Worm (Caenorhabditis elegans) whole organism, L1 larva: ENCODE data around the gene faah-2.
A peak's percentile ranks its signal among the peaks of the same experiment; 100 is the strongest.

ENCODE experiments used
- Y116A8C.19 ChIP-seq: sonication (generic microtip); optimal IDR thresholded peaks from 2 replicates; lab custom pipeline; 2016; ENCODE audit warnings: missing compliant biosample characterization, missing genetic modification characterization, borderline replicate concordance
- aha-1 ChIP-seq: fragments of 150-350 bp; optimal IDR thresholded peaks from 2 replicates; lab custom pipeline; 2014; ENCODE audit warnings: missing biosample characterization, missing genetic modification characterization
- aly-2 ChIP-seq: fragments of 150-350 bp; optimal IDR thresholded peaks from 2 replicates; lab custom pipeline; 2014; ENCODE audit warnings: missing biosample characterization, missing genetic modification characterization
- ama-1 ChIP-seq: fragments of 150-350 bp; optimal IDR thresholded peaks from 2 replicates; lab custom pipeline; 2014
- ceh-82 ChIP-seq, 3 experiments: fragments of 150-350 bp in 1 of 3; sonication (generic microtip) in 2 of 3; optimal IDR thresholded peaks; 2 replicates each; lab custom pipeline; 2014 to 2017; ENCODE audit warnings: missing biosample characterization in 3 of 3, missing genetic modification characterization in 3 of 3
- ceh-88 ChIP-seq: fragments of 200-800 bp; sonication (Bioruptor generic); IDR thresholded peaks from 2 replicates; pipeline ENCODE4 v1.3.6; 2022; ENCODE audit warnings: missing genetic modification characterization, missing compliant biosample characterization
- ceh-90 ChIP-seq: sonication (generic microtip); optimal IDR thresholded peaks from 2 replicates; lab custom pipeline; 2016; ENCODE audit warnings: missing genetic modification characterization, missing compliant biosample characterization
- dpl-1 ChIP-seq, 3 experiments: fragments of 150-350 bp in 2 of 3; sonication (generic microtip) in 1 of 3; optimal IDR thresholded peaks; 2 replicates each; lab custom pipeline; 2014 to 2017; ENCODE audit warnings: missing biosample characterization in 3 of 3, missing genetic modification characterization in 3 of 3, missing genetic modification reagents in 3 of 3
- dsc-1 ChIP-seq: sonication (generic microtip); optimal IDR thresholded peaks from 2 replicates; lab custom pipeline; 2016; ENCODE audit warnings: mild to moderate bottlenecking, missing genetic modification characterization, missing compliant biosample characterization
- efl-1 ChIP-seq, 4 experiments: fragments of 150-350 bp; optimal IDR thresholded peaks in 3 of 4; peaks in 1 of 4; 1 replicate in 1 of 4; 2 replicates in 3 of 4; lab custom pipeline; 2014; ENCODE audit warnings: missing biosample characterization in 2 of 4, missing genetic modification characterization in 2 of 4, missing genetic modification reagents in 2 of 4
- egl-13 ChIP-seq: sonication (generic microtip); optimal IDR thresholded peaks from 2 replicates; lab custom pipeline; 2016; ENCODE audit warnings: missing genotype, missing genetic modification reagents, missing genetic modification characterization, missing compliant biosample characterization
- elt-3 ChIP-seq, 6 experiments: fragments of 150-350 bp in 1 of 6; sonication (generic microtip); optimal IDR thresholded peaks; 2 replicates each; lab custom pipeline; 2017 to 2018; ENCODE audit warnings: missing biosample characterization in 6 of 6, missing genetic modification characterization in 6 of 6, inconsistent platforms in 1 of 6
- fkh-4 ChIP-seq: sonication (generic microtip); optimal IDR thresholded peaks from 2 replicates; lab custom pipeline; 2016; ENCODE audit warnings: missing compliant biosample characterization, missing genetic modification characterization, borderline replicate concordance
- fkh-8 ChIP-seq: sonication (generic microtip); optimal IDR thresholded peaks from 2 replicates; lab custom pipeline; 2016; ENCODE audit warnings: mild to moderate bottlenecking, missing genetic modification characterization, missing compliant biosample characterization
- grh-1 ChIP-seq: fragments of 200-800 bp; sonication (Bioruptor generic); IDR thresholded peaks from 2 replicates; pipeline ENCODE4 v1.3.6; 2022; ENCODE audit warnings: missing genetic modification reagents, missing genetic modification characterization, missing compliant biosample characterization
- hlh-17 ChIP-seq: fragments of 200-800 bp; sonication (Bioruptor generic); optimal IDR thresholded peaks from 2 replicates; lab custom pipeline; 2018; ENCODE audit warnings: missing genetic modification characterization, mild to moderate bottlenecking, missing compliant biosample characterization, moderate library complexity, borderline replicate concordance
- hlh-4 ChIP-seq: sonication (generic microtip); optimal IDR thresholded peaks from 2 replicates; lab custom pipeline; 2016; ENCODE audit warnings: mild to moderate bottlenecking, missing genetic modification characterization, missing compliant biosample characterization
- hpl-2 ChIP-seq: fragments of 150-350 bp; optimal IDR thresholded peaks from 2 replicates; lab custom pipeline; 2014; ENCODE audit warnings: missing biosample characterization, missing genetic modification reagents, missing genetic modification characterization
- irx-1 ChIP-seq: sonication (generic microtip); optimal IDR thresholded peaks from 2 replicates; lab custom pipeline; 2016; ENCODE audit warnings: missing genetic modification characterization, missing compliant biosample characterization
- isw-1 ChIP-seq: fragments of 200-800 bp; sonication (Bioruptor generic); IDR thresholded peaks from 2 replicates; pipeline ENCODE4 v1.3.6; 2022; ENCODE audit warnings: missing genetic modification characterization, missing compliant biosample characterization
- jun-1 ChIP-seq: fragments of 150-350 bp; optimal IDR thresholded peaks from 2 replicates; lab custom pipeline; 2014; ENCODE audit warnings: missing biosample characterization, missing genetic modification reagents, missing genetic modification characterization
- lin-14 ChIP-seq: fragments of 200-800 bp; sonication (Bioruptor generic); optimal IDR thresholded peaks from 2 replicates; lab custom pipeline; 2018; ENCODE audit warnings: mild to moderate bottlenecking, missing genetic modification characterization, moderate library complexity, missing compliant biosample characterization
- lin-15B ChIP-seq: fragments of 150-350 bp; sonication (generic microtip); optimal IDR thresholded peaks from 3 replicates; lab custom pipeline; 2014; ENCODE audit warnings: missing biosample characterization, missing genetic modification characterization
- lin-35 ChIP-seq, 2 experiments: fragments of 150-350 bp; optimal IDR thresholded peaks; 2 replicates each; lab custom pipeline; 2014; ENCODE audit warnings: missing biosample characterization in 2 of 2, missing genetic modification characterization in 2 of 2, missing genetic modification reagents in 2 of 2
- lir-3 ChIP-seq: sonication (generic microtip); optimal IDR thresholded peaks from 2 replicates; lab custom pipeline; 2016; ENCODE audit warnings: mild to moderate bottlenecking, missing genetic modification characterization, moderate library complexity, missing compliant biosample characterization; ENCODE audit not compliant: poor library complexity
- lsy-2 ChIP-seq, 2 experiments: fragments of 150-350 bp; optimal IDR thresholded peaks; 2 replicates each; lab custom pipeline; 2014; ENCODE audit warnings: missing biosample characterization in 2 of 2, missing genetic modification characterization in 2 of 2
- mab-9 ChIP-seq: fragments of 200-800 bp; sonication (Bioruptor generic); IDR thresholded peaks from 2 replicates; pipeline ENCODE4 v1.3.6; 2022; ENCODE audit warnings: missing genetic modification reagents, missing genetic modification characterization, missing compliant biosample characterization
- nhr-19 ChIP-seq: fragments of 200-800 bp; sonication (Bioruptor generic); conservative IDR thresholded peaks from 2 replicates; pipeline ENCODE4 v1.3.6; 2022; ENCODE audit warnings: missing genetic modification characterization, missing compliant biosample characterization
- nhr-20 ChIP-seq: sonication (generic microtip); optimal IDR thresholded peaks from 2 replicates; lab custom pipeline; 2016; ENCODE audit warnings: mild to moderate bottlenecking, missing genetic modification characterization, missing compliant biosample characterization
- nhr-28 ChIP-seq: fragments of 150-350 bp; optimal IDR thresholded peaks from 2 replicates; lab custom pipeline; 2014; ENCODE audit warnings: missing biosample characterization, missing genetic modification characterization
- nhr-47 ChIP-seq: sonication (generic microtip); optimal IDR thresholded peaks from 2 replicates; lab custom pipeline; 2016; ENCODE audit warnings: mild to moderate bottlenecking, missing genetic modification characterization, moderate library complexity, missing compliant biosample characterization
- nhr-71 ChIP-seq: sonication (generic microtip); optimal IDR thresholded peaks from 2 replicates; lab custom pipeline; 2016; ENCODE audit warnings: mild to moderate bottlenecking, missing genetic modification characterization, moderate library complexity, missing compliant biosample characterization
- nhr-76 ChIP-seq: sonication (generic microtip); optimal IDR thresholded peaks from 2 replicates; lab custom pipeline; 2017; ENCODE audit warnings: missing biosample characterization, missing genetic modification characterization
- nhr-84 ChIP-seq: sonication (generic microtip); optimal IDR thresholded peaks from 2 replicates; lab custom pipeline; 2017; ENCODE audit warnings: missing biosample characterization, missing genetic modification characterization
- nhr-85 ChIP-seq: sonication (generic microtip); peaks from one replicate; lab custom pipeline; 2016; ENCODE audit warnings: missing genetic modification characterization, inconsistent platforms, missing compliant biosample characterization
- nhr-90 ChIP-seq: sonication (generic microtip); optimal IDR thresholded peaks from 2 replicates; lab custom pipeline; 2016; ENCODE audit warnings: mild to moderate bottlenecking, missing genetic modification characterization, missing compliant biosample characterization; ENCODE audit not compliant: poor library complexity
- pag-3 ChIP-seq: sonication (generic microtip); optimal IDR thresholded peaks from 2 replicates; lab custom pipeline; 2017; ENCODE audit warnings: missing genetic modification characterization, mild to moderate bottlenecking, missing compliant biosample characterization, antibody characterized with exemption, borderline replicate concordance; ENCODE audit not compliant: insufficient read depth
- pax-3 ChIP-seq: fragments of 200-800 bp; sonication (Bioruptor generic); optimal IDR thresholded peaks from 2 replicates; lab custom pipeline; 2018; ENCODE audit warnings: mild to moderate bottlenecking, missing genetic modification characterization, moderate library complexity, missing compliant biosample characterization
- pqm-1 ChIP-seq: sonication (generic microtip); optimal IDR thresholded peaks from 3 replicates; lab custom pipeline; 2017; ENCODE audit warnings: missing biosample characterization, missing genetic modification characterization
- rnt-1 ChIP-seq: sonication (generic microtip); optimal IDR thresholded peaks from 2 replicates; lab custom pipeline; 2016; ENCODE audit warnings: mild to moderate bottlenecking, missing genetic modification characterization, moderate library complexity, missing compliant biosample characterization
- skn-1 ChIP-seq: fragments of 150-350 bp; optimal IDR thresholded peaks from 2 replicates; lab custom pipeline; 2014; ENCODE audit warnings: missing biosample characterization, missing genetic modification characterization
- snpc-4 ChIP-seq: fragments of 150-350 bp; optimal IDR thresholded peaks from 2 replicates; lab custom pipeline; 2014; ENCODE audit warnings: missing biosample characterization, missing genetic modification characterization
- tbx-2 ChIP-seq: sonication (generic microtip); optimal IDR thresholded peaks from 2 replicates; lab custom pipeline; 2016; ENCODE audit warnings: missing genetic modification characterization, missing compliant biosample characterization
- unc-130 ChIP-seq: fragments of 150-350 bp; optimal IDR thresholded peaks from 2 replicates; lab custom pipeline; 2017; ENCODE audit warnings: missing biosample characterization, missing genetic modification characterization, inconsistent platforms
- unc-86 ChIP-seq: sonication (generic microtip); optimal IDR thresholded peaks from 2 replicates; lab custom pipeline; 2016; ENCODE audit warnings: missing genetic modification characterization, missing compliant biosample characterization
- vab-15 ChIP-seq: sonication (generic microtip); optimal IDR thresholded peaks from 2 replicates; lab custom pipeline; 2017; ENCODE audit warnings: missing genotype, mild to moderate bottlenecking, missing genetic modification characterization, missing compliant biosample characterization
- xbp-1 ChIP-seq: sonication (generic microtip); optimal IDR thresholded peaks from 2 replicates; lab custom pipeline; 2016; ENCODE audit warnings: missing genetic modification characterization, missing compliant biosample characterization
- zip-4 ChIP-seq: fragments of 200-800 bp; sonication (Bioruptor generic); optimal IDR thresholded peaks from 2 replicates; lab custom pipeline; 2018; ENCODE audit warnings: mild to moderate bottlenecking, missing genetic modification characterization, moderate library complexity, missing compliant biosample characterization
- ztf-11 ChIP-seq, 2 experiments: sonication (generic microtip); optimal IDR thresholded peaks; 2 replicates each; lab custom pipeline; 2016 to 2017; ENCODE audit warnings: missing genetic modification characterization in 2 of 2, missing biosample characterization in 1 of 2, missing compliant biosample characterization in 1 of 2
- ztf-4 ChIP-seq: fragments of 150-350 bp; optimal IDR thresholded peaks from 2 replicates; lab custom pipeline; 2014; ENCODE audit warnings: missing biosample characterization, missing genetic modification characterization

The faah-2 gene

ce11 chrIV:8142735-8143550 is 9.3 kb upstream of the faah-2 start, which contains the start of gene pmk-2 (continued):
- TF ChIP-seq hpl-2, result no peak
- no peak for TF ChIP-seq lin-35 (GFP tag; optimal IDR thresholded peaks at IDR 0.05; lab: Kevin White, UChicago)
- TF ChIP-seq ztf-11 (tag; optimal IDR thresholded peaks at IDR 0.05; lab: Kevin White, UChicago), result no peak
- TF ChIP-seq hlh-4 (tag; lab: Kevin White, UChicago), result peak; percentile 22
- TF ChIP-seq ceh-82 (tag; optimal IDR thresholded peaks at IDR 0.05; lab: Kevin White, UChicago), result peak in 1 of 3 experiments; percentile 5
- no peak for TF ChIP-seq dpl-1 (GFP tag; optimal IDR thresholded peaks at IDR 0.05; lab: Kevin White, UChicago)
- TF ChIP-seq ama-1, result no peak
- no peak for TF ChIP-seq lir-3 (tag; lab: Kevin White, UChicago)
- TF ChIP-seq Y116A8C.19 (tag; lab: Kevin White, UChicago), result no peak
- no peak for TF ChIP-seq nhr-76 (tag; lab: Kevin White, UChicago)
- TF ChIP-seq vab-15 (tag; lab: Kevin White, UChicago), result no peak
- TF ChIP-seq snpc-4 (tag; lab: Kevin White, UChicago), result no peak
- TF ChIP-seq efl-1 (optimal IDR thresholded peaks at IDR 0.05; lab: Kevin White, UChicago), result peak; percentile 21 to 24
- TF ChIP-seq efl-1 (GFP tag; optimal IDR thresholded peaks at IDR 0.05 in 1 of 2; lab: Kevin White, UChicago), result no peak
- TF ChIP-seq nhr-19 (GFP tag; lab: Robert Waterston, UW), result no peak
- no peak for TF ChIP-seq nhr-84 (tag; lab: Kevin White, UChicago)
- TF ChIP-seq pqm-1 (tag; lab: Kevin White, UChicago), result no peak
- TF ChIP-seq nhr-90, result no peak
- TF ChIP-seq rnt-1 (tag; lab: Kevin White, UChicago), result no peak
- TF ChIP-seq skn-1 (tag; lab: Kevin White, UChicago), result no peak
- peak; percentile 52 for TF ChIP-seq nhr-47 (tag; lab: Kevin White, UChicago)
- TF ChIP-seq isw-1 (GFP tag; lab: Robert Waterston, UW), result no peak
- no peak for TF ChIP-seq irx-1 (tag; lab: Kevin White, UChicago)
- no peak for TF ChIP-seq pag-3 (tag; lab: Kevin White, UChicago)
- TF ChIP-seq lin-14, result peak; percentile 76
- TF ChIP-seq unc-86 (tag; lab: Kevin White, UChicago), result no peak
- TF ChIP-seq mab-9, result no peak
- TF ChIP-seq hlh-17 (GFP tag; lab: Kevin White, UChicago), result no peak
- TF ChIP-seq dsc-1 (tag; lab: Kevin White, UChicago), result peak; percentile 98
- TF ChIP-seq ztf-4, result no peak
- TF ChIP-seq aly-2 (tag; lab: Kevin White, UChicago), result no peak
- TF ChIP-seq zip-4 (GFP tag; lab: Kevin White, UChicago), result no peak
- no peak for TF ChIP-seq nhr-85 (tag; lab: Kevin White, UChicago)
- TF ChIP-seq grh-1 (GFP tag; lab: Robert Waterston, UW), result no peak
- TF ChIP-seq tbx-2 (tag; lab: Kevin White, UChicago), result no peak
- TF ChIP-seq egl-13 (tag; lab: Kevin White, UChicago), result no peak
- TF ChIP-seq lin-15B (tag; lab: Kevin White, UChicago), result no peak
- TF ChIP-seq unc-130, result no peak
- TF ChIP-seq fkh-8 (tag; lab: Kevin White, UChicago), result peak; percentile 79
- no peak for TF ChIP-seq ceh-88 (GFP tag; lab: Robert Waterston, UW)
- TF ChIP-seq elt-3 (tag; optimal IDR thresholded peaks at IDR 0.05; lab: Kevin White, UChicago), result no peak
- TF ChIP-seq fkh-4, result peak; percentile 41
- no peak for TF ChIP-seq aha-1 (tag; lab: Kevin White, UChicago)
- peak; percentile 68 for TF ChIP-seq nhr-71
- no peak for TF ChIP-seq nhr-28
- TF ChIP-seq lsy-2 (tag; optimal IDR thresholded peaks at IDR 0.05; lab: Kevin White, UChicago), result peak; percentile 34 to 37
- no peak for TF ChIP-seq jun-1 (tag; lab: Kevin White, UChicago)
- peak; percentile 10 for TF ChIP-seq nhr-20 (tag; lab: Kevin White, UChicago)
- peak; percentile 70 for TF ChIP-seq pax-3 (tag; lab: Kevin White, UChicago)
- TF ChIP-seq ceh-90 (tag; lab: Kevin White, UChicago), result no peak
- no peak for TF ChIP-seq xbp-1 (tag; lab: Kevin White, UChicago)
